Fruit fly (Drosophila melanogaster) whole organism, embryonic: ENCODE data around the gene CG13931.

ENCODE experiments used
- Aef1 ChIP-seq: fragments of 200-800 bp; sonication (Bioruptor generic); IDR thresholded peaks from 3 replicates; pipeline ENCODE4 v1.3.6; 2022; ENCODE audit warnings: missing biosample characterization, missing genetic modification characterization
- Bdp1 ChIP-seq: fragments of 200-800 bp; sonication (Bioruptor generic); optimal IDR thresholded peaks from 3 replicates; lab custom pipeline; 2016; ENCODE audit warnings: missing biosample characterization, missing genetic modification characterization
- CG10209 ChIP-seq: fragments of 200-800 bp; sonication (Bioruptor generic); optimal IDR thresholded peaks from 3 replicates; lab custom pipeline; 2017; ENCODE audit warnings: missing biosample characterization, mild to moderate bottlenecking, missing genetic modification characterization, missing genetic modification reagents
- CG11504 ChIP-seq: fragments of 200-800 bp; sonication (Bioruptor generic); optimal IDR thresholded peaks from 3 replicates; lab custom pipeline; 2019; ENCODE audit warnings: missing biosample characterization, mild to moderate bottlenecking, missing genetic modification characterization, moderate library complexity
- CG1233 ChIP-seq: fragments of 200-800 bp; sonication (Bioruptor generic); optimal IDR thresholded peaks from 4 replicates; lab custom pipeline; 2018; ENCODE audit warnings: missing biosample characterization, mild to moderate bottlenecking, missing genetic modification characterization
- CG15073 ChIP-seq: fragments of 200-800 bp; sonication (Bioruptor generic); optimal IDR thresholded peaks from 2 replicates; lab custom pipeline; 2016; ENCODE audit warnings: missing biosample characterization, missing genetic modification characterization
- CG17612 ChIP-seq: fragments of 200-800 bp; sonication (Bioruptor generic); IDR thresholded peaks from 2 replicates; pipeline ENCODE4 v1.3.6; 2022; ENCODE audit warnings: missing biosample characterization, missing genetic modification characterization
- CG1832 ChIP-seq: fragments of 200-800 bp; sonication (Bioruptor generic); optimal IDR thresholded peaks from 2 replicates; lab custom pipeline; 2017; ENCODE audit warnings: missing biosample characterization, mild to moderate bottlenecking, missing genetic modification characterization, inconsistent platforms
- CG3065 ChIP-seq: fragments of 200-800 bp; sonication (Bioruptor generic); optimal IDR thresholded peaks from 2 replicates; lab custom pipeline; 2016; ENCODE audit warnings: missing biosample characterization, missing genetic modification characterization
- CG31365 ChIP-seq: fragments of 200-800 bp; sonication (Bioruptor generic); optimal IDR thresholded peaks from 2 replicates; lab custom pipeline; 2018; ENCODE audit warnings: missing biosample characterization, mild to moderate bottlenecking, missing genetic modification characterization
- CG3163 ChIP-seq: fragments of 200-800 bp; sonication (Bioruptor generic); optimal IDR thresholded peaks from 3 replicates; lab custom pipeline; 2016; ENCODE audit warnings: missing biosample characterization, missing genetic modification characterization
- CG32772 ChIP-seq: fragments of 200-800 bp; sonication (Bioruptor generic); IDR thresholded peaks from 2 replicates; pipeline ENCODE4 v1.3.6; 2022; ENCODE audit warnings: missing biosample characterization, missing genetic modification characterization
- CG5953 ChIP-seq: fragments of 200-800 bp; sonication (Bioruptor generic); IDR thresholded peaks from 2 replicates; pipeline ENCODE4 v1.3.6; 2022; ENCODE audit warnings: missing biosample characterization, missing genetic modification characterization
- CG6254 ChIP-seq: fragments of 200-800 bp; sonication (Bioruptor generic); optimal IDR thresholded peaks from 3 replicates; lab custom pipeline; 2017; ENCODE audit warnings: mild to moderate bottlenecking, missing biosample characterization, missing genetic modification reagents, missing genetic modification characterization
- CG7556 ChIP-seq: fragments of 200-800 bp; sonication (Bioruptor generic); optimal IDR thresholded peaks from 2 replicates; lab custom pipeline; 2017; ENCODE audit warnings: missing biosample characterization, mild to moderate bottlenecking, missing genetic modification characterization
- CG7987 ChIP-seq: fragments of 200-800 bp; sonication (Bioruptor generic); optimal IDR thresholded peaks from 2 replicates; lab custom pipeline; 2018; ENCODE audit warnings: missing biosample characterization, mild to moderate bottlenecking, missing genetic modification characterization, moderate library complexity
- CG9932 ChIP-seq: fragments of 200-800 bp; sonication (Bioruptor generic); IDR thresholded peaks from 2 replicates; pipeline ENCODE4 v1.3.6; 2022; ENCODE audit warnings: missing biosample characterization, missing genetic modification characterization
- Chrac-16 ChIP-seq: fragments of 200-800 bp; sonication (Bioruptor generic); optimal IDR thresholded peaks from 3 replicates; lab custom pipeline; 2016; ENCODE audit warnings: missing biosample characterization, missing genetic modification characterization
- D ChIP-seq, 2 experiments: fragments of 200-800 bp in 1 of 2; fragments of >200 bp in 1 of 2; sonication (Bioruptor generic) in 1 of 2; optimal IDR thresholded peaks; 2 replicates in 1 of 2; 3 replicates in 1 of 2; lab custom pipeline; 2017; ENCODE audit warnings: mild to moderate bottlenecking in 1 of 2, missing biosample characterization in 1 of 2, missing genetic modification characterization in 1 of 2, missing genetic modification reagents in 1 of 2
- Deaf1 ChIP-seq: fragments of 200-800 bp; optimal IDR thresholded peaks from 3 replicates; lab custom pipeline; 2019; ENCODE audit warnings: missing biosample characterization, mild to moderate bottlenecking, missing genetic modification characterization, moderate library complexity
- Hr39 ChIP-seq: fragments of >200 bp; optimal IDR thresholded peaks from 2 replicates; lab custom pipeline; 2017
- Lhr ChIP-seq: fragments of 200-800 bp; sonication (Bioruptor generic); optimal IDR thresholded peaks from 3 replicates; lab custom pipeline; 2017; ENCODE audit warnings: mild to moderate bottlenecking, missing biosample characterization, missing genetic modification reagents, missing genetic modification characterization
- Oaz ChIP-seq: fragments of 200-800 bp; sonication (Bioruptor generic); IDR thresholded peaks from 2 replicates; pipeline ENCODE4 v1.3.6; 2022; ENCODE audit warnings: missing biosample characterization, missing genetic modification characterization
- Spps ChIP-seq: fragments of 200-800 bp; sonication (Bioruptor generic); optimal IDR thresholded peaks from 2 replicates; lab custom pipeline; 2018; ENCODE audit warnings: missing biosample characterization, mild to moderate bottlenecking, missing genetic modification characterization
- TFAM ChIP-seq: fragments of 200-800 bp; sonication (Bioruptor generic); optimal IDR thresholded peaks from 2 replicates; lab custom pipeline; 2017; ENCODE audit warnings: missing biosample characterization, missing genetic modification characterization, inconsistent platforms
- ab ChIP-seq: fragments of 200-800 bp; sonication (Bioruptor generic); optimal IDR thresholded peaks from 2 replicates; lab custom pipeline; 2016; ENCODE audit warnings: missing biosample characterization, missing genetic modification characterization
- cad ChIP-seq: fragments of >200 bp; optimal IDR thresholded peaks from 2 replicates; lab custom pipeline; 2017; ENCODE audit warnings: missing biosample characterization, missing genetic modification characterization
- crp ChIP-seq, 2 experiments: fragments of 200-800 bp; sonication (Bioruptor generic); optimal IDR thresholded peaks; 2 replicates in 1 of 2; 3 replicates in 1 of 2; lab custom pipeline; 2017; ENCODE audit warnings: missing biosample characterization in 2 of 2, missing genetic modification characterization in 2 of 2, mild to moderate bottlenecking in 1 of 2, moderate library complexity in 1 of 2
- da ChIP-seq: fragments of 200-800 bp; sonication (Bioruptor generic); optimal IDR thresholded peaks from 2 replicates; lab custom pipeline; 2016; ENCODE audit warnings: missing biosample characterization, missing genetic modification characterization
- dm ChIP-seq: fragments of 200-800 bp; sonication (Bioruptor generic); optimal IDR thresholded peaks from 3 replicates; lab custom pipeline; 2016; ENCODE audit warnings: missing biosample characterization, missing genetic modification characterization
- dmrt11E ChIP-seq: fragments of 200-800 bp; sonication (Bioruptor generic); optimal IDR thresholded peaks from 3 replicates; lab custom pipeline; 2018; ENCODE audit warnings: missing biosample characterization, mild to moderate bottlenecking, missing genetic modification characterization, moderate library complexity
- dysf ChIP-seq: fragments of 200-800 bp; sonication (Bioruptor generic); IDR thresholded peaks from 3 replicates; pipeline ENCODE4 v1.3.6; 2022; ENCODE audit warnings: missing biosample characterization, missing genetic modification characterization
- en ChIP-seq: fragments of 200-800 bp; sonication (Bioruptor generic); optimal IDR thresholded peaks from 2 replicates; lab custom pipeline; 2016; ENCODE audit warnings: missing biosample characterization, missing genetic modification characterization
- fd96Cb ChIP-seq: fragments of 200-800 bp; sonication (Bioruptor generic); optimal IDR thresholded peaks from 2 replicates; lab custom pipeline; 2018; ENCODE audit warnings: missing biosample characterization, mild to moderate bottlenecking, missing genetic modification characterization, moderate library complexity
- ftz-f1 ChIP-seq: fragments of 200-800 bp; sonication (Bioruptor generic); optimal IDR thresholded peaks from 2 replicates; lab custom pipeline; 2016; ENCODE audit warnings: missing biosample characterization, missing genetic modification characterization
- gro ChIP-seq: fragments of 200-800 bp; sonication (Bioruptor generic); optimal IDR thresholded peaks from 2 replicates; lab custom pipeline; 2016; ENCODE audit warnings: missing biosample characterization, missing genetic modification characterization
- her ChIP-seq: fragments of 200-800 bp; sonication (Bioruptor generic); optimal IDR thresholded peaks from 2 replicates; lab custom pipeline; 2016; ENCODE audit warnings: missing biosample characterization, missing genetic modification characterization
- lab ChIP-seq: fragments of 200-800 bp; sonication (Bioruptor generic); optimal IDR thresholded peaks from 3 replicates; lab custom pipeline; 2017; ENCODE audit warnings: missing biosample characterization, missing genetic modification characterization, mild to moderate bottlenecking, moderate library complexity, missing genetic modification reagents
- lilli ChIP-seq: fragments of 200-800 bp; sonication (Bioruptor generic); optimal IDR thresholded peaks from 3 replicates; lab custom pipeline; 2016; ENCODE audit warnings: missing biosample characterization, missing genetic modification characterization
- nom ChIP-seq: fragments of 200-800 bp; sonication (Bioruptor generic); optimal IDR thresholded peaks from 2 replicates; lab custom pipeline; 2017; ENCODE audit warnings: missing biosample characterization, missing genetic modification characterization, mild to moderate bottlenecking, moderate library complexity, missing genetic modification reagents
- pfk ChIP-seq: fragments of 200-800 bp; sonication (Bioruptor generic); optimal IDR thresholded peaks from 2 replicates; lab custom pipeline; 2018; ENCODE audit warnings: missing biosample characterization, mild to moderate bottlenecking, missing genetic modification characterization, moderate library complexity
- pho ChIP-seq: fragments of 200-800 bp; sonication (Bioruptor generic); optimal IDR thresholded peaks from 2 replicates; lab custom pipeline; 2016; ENCODE audit warnings: missing biosample characterization, missing genetic modification characterization
- sima ChIP-seq: fragments of 200-800 bp; sonication (Bioruptor generic); optimal IDR thresholded peaks from 2 replicates; lab custom pipeline; 2016; ENCODE audit warnings: missing biosample characterization, missing genetic modification characterization
- sisA ChIP-seq: fragments of 200-800 bp; sonication (Bioruptor generic); IDR thresholded peaks from 2 replicates; pipeline ENCODE4 v1.3.6; 2022; ENCODE audit warnings: missing biosample characterization, missing genetic modification characterization
- slp2 ChIP-seq: fragments of 200-800 bp; sonication (Bioruptor generic); optimal IDR thresholded peaks from 2 replicates; lab custom pipeline; 2016; ENCODE audit warnings: missing biosample characterization, missing genetic modification characterization
- sna ChIP-seq: fragments of 200-800 bp; sonication (Bioruptor generic); IDR thresholded peaks from 2 replicates; pipeline ENCODE4 v1.3.6; 2022; ENCODE audit warnings: missing biosample characterization, missing genetic modification characterization; ENCODE audit not compliant: partially characterized antibody
- sqz ChIP-seq: fragments of 200-800 bp; sonication (Bioruptor generic); optimal IDR thresholded peaks from 3 replicates; lab custom pipeline; 2018; ENCODE audit warnings: missing biosample characterization, mild to moderate bottlenecking, missing genetic modification characterization
- ssp ChIP-seq: fragments of 200-800 bp; sonication (Bioruptor generic); IDR thresholded peaks from 2 replicates; pipeline ENCODE4 v1.3.6; 2022; ENCODE audit warnings: missing biosample characterization, missing genetic modification characterization
- toy ChIP-seq: fragments of 200-800 bp; sonication (Bioruptor generic); IDR thresholded peaks from 2 replicates; pipeline ENCODE4 v1.3.6; 2022; ENCODE audit warnings: missing biosample characterization, missing genetic modification characterization
- trem ChIP-seq: fragments of 200-800 bp; optimal IDR thresholded peaks from 3 replicates; lab custom pipeline; 2019; ENCODE audit warnings: missing biosample characterization, mild to moderate bottlenecking, missing genetic modification characterization, moderate library complexity
- trh ChIP-seq: fragments of 200-800 bp; sonication (Bioruptor generic); optimal IDR thresholded peaks from 2 replicates; lab custom pipeline; 2016; ENCODE audit warnings: missing biosample characterization, missing genetic modification characterization

The CG13931 gene

dm6 chr3L:1668504-1668903, 33.7 kb downstream of the CG13931 start, which contains the start of gene RpL23A (continued):
- TF ChIP-seq lab (GFP tag; lab: Kevin White, UChicago) (peak; percentile 99), D (optimal IDR thresholded peaks at IDR 0.05; lab: Kevin White, UChicago) (peak; percentile 69), D (GFP tag; optimal IDR thresholded peaks at IDR 0.05; lab: Kevin White, UChicago) (peak; percentile 92), dm (GFP tag; lab: Kevin White, UChicago) (peak; percentile 99), CG9932 (peak; percentile 96), CG5953 (GFP tag; lab: Robert Waterston, UW) (peak; percentile 90), CG15073 (GFP tag; lab: Kevin White, UChicago) (peak; percentile 22), Lhr (GFP tag; lab: Kevin White, UChicago) (peak; percentile 99), CG10209 (GFP tag; lab: Kevin White, UChicago) (peak; percentile 97), CG1832 (GFP tag; lab: Kevin White, UChicago) (no peak), lilli (GFP tag; lab: Kevin White, UChicago) (peak; percentile 94), trem (tag; lab: Kevin White, UChicago) (peak; percentile 91), ftz-f1 (peak; percentile 91), ab (GFP tag; lab: Kevin White, UChicago) (peak; percentile 81), en (GFP tag; lab: Kevin White, UChicago) (peak; percentile 93), cad (GFP tag; lab: Kevin White, UChicago) (no peak), ssp (GFP tag; lab: Robert Waterston, UW) (peak; percentile 87), trh (GFP tag; lab: Kevin White, UChicago) (peak; percentile 93), CG3065 (GFP tag; lab: Kevin White, UChicago) (peak; percentile 94), Chrac-16 (peak; percentile 89), pho (GFP tag; lab: Kevin White, UChicago) (peak; percentile 97), CG32772 (GFP tag; lab: Robert Waterston, UW) (peak; percentile 91), sisA (GFP tag; lab: Robert Waterston, UW) (peak; percentile 94), da (GFP tag; lab: Kevin White, UChicago) (peak; percentile 95), crp (GFP tag; optimal IDR thresholded peaks at IDR 0.05; lab: Kevin White, UChicago) (peak in 1 of 2 experiments; percentile 73), gro (GFP tag; lab: Kevin White, UChicago) (peak; percentile 97), nom (peak; percentile 82), Bdp1 (GFP tag; lab: Kevin White, UChicago) (peak; percentile 91), sima (GFP tag; lab: Kevin White, UChicago) (peak; percentile 93), Hr39 (lab: Kevin White, UChicago) (no peak), toy (GFP tag; lab: Robert Waterston, UW) (peak; percentile 77; the same call in 1 of the 2 replicates), dmrt11E (tag; lab: Kevin White, UChicago) (peak; percentile 86), pfk (GFP tag; lab: Kevin White, UChicago) (peak; percentile 82), CG11504 (tag; lab: Kevin White, UChicago) (peak; percentile 89), CG7987 (GFP tag; lab: Kevin White, UChicago) (peak; percentile 99), her (GFP tag; lab: Kevin White, UChicago) (peak; percentile 96), CG3163 (GFP tag; lab: Kevin White, UChicago) (peak; percentile 90), Spps (peak; percentile 83), CG31365 (tag; lab: Kevin White, UChicago) (peak; percentile 81), CG1233 (GFP tag; lab: Kevin White, UChicago) (peak; percentile 95), Oaz (GFP tag; lab: Robert Waterston, UW) (peak; percentile 87), Aef1 (GFP tag; lab: Robert Waterston, UW) (peak; percentile 93), slp2 (GFP tag; lab: Kevin White, UChicago) (peak; percentile 95), Deaf1 (tag; lab: Kevin White, UChicago) (peak; percentile 61), CG6254 (GFP tag; lab: Kevin White, UChicago) (peak; percentile 83), sqz (GFP tag; lab: Kevin White, UChicago) (no peak), CG17612 (GFP tag; lab: Robert Waterston, UW) (peak; percentile 76; the same call in 1 of the 2 replicates), sna (GFP tag; lab: Robert Waterston, UW) (peak; percentile 49; the same call in 1 of the 2 replicates), CG7556 (peak; percentile 87), dysf (peak; percentile 94), TFAM (GFP tag; lab: Kevin White, UChicago) (peak; percentile 83), fd96Cb (peak; percentile 74)
